Worm (Caenorhabditis elegans) whole organism, L4/young adult: ENCODE measurements around the gene srz-5.

ENCODE experiments used
- W03F9.2 ChIP-seq: fragments of 150-350 bp; optimal IDR thresholded peaks from 2 replicates; lab custom pipeline; 2014; ENCODE audit warnings: missing biosample characterization, missing genetic modification characterization
- dao-5 ChIP-seq: sonication (generic microtip); optimal IDR thresholded peaks from 2 replicates; lab custom pipeline; 2016; ENCODE audit warnings: missing genotype, missing genetic modification characterization, moderate library complexity, missing compliant biosample characterization
- him-1 ChIP-seq: sonication (generic microtip); optimal IDR thresholded peaks from 2 replicates; lab custom pipeline; 2016; ENCODE audit warnings: missing genotype, missing genetic modification reagents, missing genetic modification characterization, missing compliant biosample characterization

Gene srz-5

DNA sequence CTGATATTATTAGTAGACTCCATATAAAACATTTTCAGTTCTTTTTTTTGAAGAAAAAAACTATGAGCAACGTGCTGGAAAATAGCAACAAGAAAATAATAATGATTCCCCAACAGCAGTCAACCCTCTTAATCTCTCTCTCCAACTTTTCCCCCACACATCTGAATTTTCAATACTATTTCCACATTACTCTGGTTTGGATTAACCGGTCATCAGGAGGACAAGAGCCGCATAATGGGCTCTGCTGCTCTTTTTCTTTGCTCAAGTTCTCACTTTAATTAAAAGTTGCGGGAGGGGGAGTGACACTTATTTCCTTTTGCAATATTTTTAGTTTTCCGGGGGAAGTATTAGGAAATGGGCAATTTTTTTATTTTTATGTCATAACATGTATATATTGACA, 12.9 kb upstream of the srz-5 start:
- no peak for TF ChIP-seq him-1 (tag; lab: Kevin White, UChicago)
- TF ChIP-seq dao-5 (tag; lab: Kevin White, UChicago): no peak

DNA sequence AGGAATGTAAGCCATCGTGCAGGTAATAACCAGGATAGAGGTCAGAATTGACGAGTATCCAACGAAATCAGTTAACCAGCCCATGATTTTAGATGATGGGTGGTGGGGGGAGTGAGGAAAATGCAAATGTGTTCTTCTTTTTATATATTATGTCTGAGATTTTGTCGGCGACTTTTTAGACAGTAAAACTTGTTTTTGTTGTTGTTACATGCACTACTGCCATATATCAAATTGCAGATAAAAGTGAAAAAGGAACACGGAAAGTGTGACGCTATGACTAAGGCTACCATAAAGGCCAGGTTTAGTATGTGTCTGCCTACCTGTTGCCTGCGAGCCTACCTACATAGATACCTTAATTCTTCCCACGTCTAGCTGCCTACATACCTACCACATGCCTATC, 9.6 kb upstream of the srz-5 start, which contains the start of gene col-72:
Gene col-72 (minus strand): TSS at position 101 of the 400 bp plus-strand sequence.
- TF ChIP-seq W03F9.2 (tag; lab: Kevin White, UChicago) (no peak), him-1 (tag; lab: Kevin White, UChicago) (no peak), dao-5 (tag; lab: Kevin White, UChicago) (no peak)

DNA sequence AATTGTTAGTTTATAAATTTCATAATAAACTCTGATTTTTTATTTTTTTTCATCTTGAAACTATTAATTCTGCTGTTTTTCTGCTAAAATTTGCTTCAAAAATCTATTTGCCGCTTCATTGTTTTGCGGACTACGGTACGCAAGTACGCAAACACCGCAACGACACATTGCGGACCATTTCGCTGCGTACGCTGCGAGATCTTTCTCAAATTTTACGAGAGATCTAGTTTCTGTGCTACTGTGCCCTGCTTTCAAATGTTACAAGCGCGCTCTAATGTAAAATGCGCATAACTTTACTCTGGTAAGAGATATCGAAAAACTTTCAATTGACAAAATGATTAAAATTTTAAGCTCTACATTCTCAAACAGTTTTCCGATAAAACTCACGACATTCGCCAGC, 9.0 kb upstream of the srz-5 start:
- TF ChIP-seq W03F9.2 (tag; lab: Kevin White, UChicago) (peak; percentile 10), him-1 (tag; lab: Kevin White, UChicago) (peak; percentile 51)

DNA sequence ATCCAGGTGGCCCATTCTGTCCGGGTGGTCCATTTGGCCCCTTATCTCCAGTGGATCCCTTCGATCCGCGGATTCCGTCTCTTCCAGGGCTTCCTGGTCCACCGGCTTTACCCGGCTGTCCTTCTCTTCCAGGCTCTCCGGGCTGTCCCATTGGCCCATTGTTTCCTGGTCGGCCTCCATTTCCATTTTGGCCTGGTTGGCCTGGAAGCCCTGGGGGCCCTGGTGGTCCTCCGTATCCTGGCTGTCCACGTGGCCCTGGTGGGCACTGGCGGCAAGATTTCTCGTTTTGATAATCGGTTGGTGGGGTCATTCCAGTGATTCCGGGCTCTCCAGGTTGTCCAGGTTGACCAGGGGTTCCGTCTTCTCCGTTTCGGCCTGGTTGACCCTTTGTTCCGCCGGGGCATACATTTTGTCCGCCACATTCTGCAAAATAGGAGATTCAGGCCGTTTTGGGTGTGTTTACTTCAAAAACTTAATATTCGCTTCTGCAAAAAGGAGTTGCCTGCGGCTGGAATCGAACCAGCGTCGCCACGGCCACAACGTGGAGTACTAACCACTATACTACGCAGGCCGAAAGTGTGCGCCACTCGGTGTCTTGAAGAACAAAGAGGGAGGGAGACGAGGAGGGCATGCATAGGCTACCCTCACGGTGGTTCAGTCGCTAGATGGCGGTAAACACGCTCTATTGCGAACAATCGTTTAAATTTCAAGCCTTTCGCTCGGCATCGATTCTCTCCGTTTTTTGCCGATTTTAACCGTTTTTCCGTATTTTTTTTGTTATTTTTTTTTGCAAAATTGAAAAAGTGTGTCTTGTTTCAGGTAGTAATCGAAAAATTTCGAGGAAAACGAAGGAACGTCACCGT, 6.7 kb upstream of the srz-5 start, which contains the start of gene W09G10.9:
Gene W09G10.9 (plus strand): TSS at position 813 of the 863 bp plus-strand sequence.
- TF ChIP-seq him-1 (tag; lab: Kevin White, UChicago): no peak
- TF ChIP-seq W03F9.2 (tag; lab: Kevin White, UChicago): no peak
- no peak for TF ChIP-seq dao-5 (tag; lab: Kevin White, UChicago)

DNA sequence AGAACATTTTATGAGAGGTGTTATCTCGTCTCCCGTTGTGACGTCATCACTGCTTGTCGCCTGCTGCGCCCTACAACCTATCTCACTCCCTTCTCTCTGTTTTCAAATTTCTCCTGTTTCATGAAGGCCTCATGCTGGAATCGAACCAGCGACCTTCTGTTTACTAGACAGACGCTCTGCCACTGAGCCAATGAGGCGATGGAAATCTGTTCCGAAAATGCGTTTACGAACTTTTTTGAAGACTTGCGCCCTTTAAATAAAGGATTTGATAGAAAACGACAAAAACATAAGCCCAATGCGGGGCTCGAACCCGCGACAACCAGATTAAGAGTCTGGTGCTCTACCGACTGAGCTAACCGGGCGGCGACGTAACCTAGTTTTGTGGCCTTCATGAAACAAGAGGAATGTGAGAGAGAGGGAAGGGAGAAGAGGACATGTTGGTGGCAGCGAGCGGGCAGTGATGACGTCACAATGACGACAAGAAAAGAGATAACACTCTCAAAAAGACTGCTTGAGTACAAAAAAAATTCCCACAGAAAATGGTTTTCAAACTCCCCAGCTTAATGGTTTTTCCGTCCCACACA, 4.5 kb upstream of the srz-5 start, which contains the start of gene clec-126:
Gene clec-126 (plus strand): TSS at position 534 of the 584 bp plus-strand sequence.
- TF ChIP-seq him-1 (tag; lab: Kevin White, UChicago) (peak; percentile 79), W03F9.2 (tag; lab: Kevin White, UChicago) (peak; percentile 41), dao-5 (tag; lab: Kevin White, UChicago) (peak; percentile 15)

DNA sequence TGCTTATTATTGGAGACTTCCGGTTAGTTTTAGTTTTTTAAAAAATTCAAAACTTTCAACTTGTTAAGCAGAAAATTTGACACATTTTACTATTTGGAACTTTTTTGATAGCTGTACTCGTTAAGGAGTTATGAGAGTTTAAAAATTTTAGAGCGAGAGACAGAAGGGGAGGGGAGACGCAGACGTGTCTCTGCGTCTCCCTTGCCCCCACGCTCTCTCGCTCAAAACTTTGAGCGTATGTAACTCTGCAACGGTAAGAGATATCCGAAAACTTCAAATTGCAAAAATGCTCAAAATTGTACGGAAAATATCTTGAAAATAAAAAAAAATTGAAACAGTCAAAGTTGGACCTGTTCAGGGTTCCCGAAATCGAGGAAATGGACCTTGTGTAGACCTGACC, 1.6 kb upstream of the srz-5 start:
- no peak for TF ChIP-seq W03F9.2 (tag; lab: Kevin White, UChicago)
- TF ChIP-seq dao-5 (tag; lab: Kevin White, UChicago): no peak
- TF ChIP-seq him-1 (tag; lab: Kevin White, UChicago): no peak

DNA sequence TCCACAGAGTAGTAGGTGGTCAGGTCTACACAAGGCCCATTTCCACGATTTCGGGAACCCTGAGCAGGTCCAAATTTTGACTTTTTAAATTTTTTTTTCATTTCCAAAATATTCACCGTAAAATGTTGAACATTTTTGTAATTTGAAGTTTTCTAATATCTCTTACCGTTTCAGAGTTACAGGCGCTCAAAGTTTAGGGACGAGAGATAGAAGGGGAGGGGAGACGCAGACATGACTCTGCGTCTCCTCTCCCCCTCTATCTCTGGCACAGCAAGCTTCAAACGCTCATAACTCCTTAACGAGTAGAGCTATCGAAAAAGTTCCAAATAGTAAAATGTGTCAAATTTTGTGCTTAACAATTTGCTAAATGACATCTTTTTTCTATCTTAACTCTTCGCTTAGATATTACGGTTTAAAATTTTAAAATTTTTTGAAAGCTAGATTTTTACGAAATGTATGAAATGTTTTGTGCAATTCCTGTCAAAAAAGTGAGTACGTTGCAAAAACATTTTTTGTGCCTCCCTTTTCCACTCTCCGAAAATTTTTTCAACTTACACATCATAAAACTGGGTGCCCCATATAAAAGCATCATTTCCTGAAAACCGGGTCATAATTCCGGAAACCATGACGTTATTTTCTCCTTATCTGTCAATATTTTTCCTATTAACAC, 988 bp upstream of the srz-5 start, which contains the start of the genes Y49F6B.14 and clec-125:
Gene Y49F6B.14 (minus strand): TSS at position 101 of the 670 bp plus-strand sequence.
Gene clec-125 (plus strand): TSS at position 620 of the 670 bp plus-strand sequence.
- TF ChIP-seq him-1 (tag; lab: Kevin White, UChicago): no peak
- TF ChIP-seq dao-5 (tag; lab: Kevin White, UChicago): no peak
- TF ChIP-seq W03F9.2 (tag; lab: Kevin White, UChicago): no peak

DNA sequence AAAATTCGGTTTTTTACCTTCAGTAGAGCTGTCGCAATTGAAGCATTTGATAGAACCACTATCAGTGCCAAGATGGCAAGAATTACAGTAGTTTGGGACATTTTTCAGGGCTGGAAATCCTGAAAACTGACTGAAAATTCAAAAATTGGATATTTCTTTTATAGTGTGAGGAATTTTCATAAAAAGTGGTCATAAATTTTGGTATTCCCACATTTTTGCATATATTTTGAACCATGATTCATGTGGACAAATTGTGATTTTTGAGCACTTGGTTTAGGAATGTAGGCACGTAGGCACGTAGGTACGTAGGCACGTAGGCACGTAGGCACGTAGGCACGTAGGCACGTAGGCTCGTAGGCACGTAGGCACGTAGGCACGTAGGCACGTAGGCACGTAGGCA, 2.3 kb downstream of the srz-5 start, which contains the start of gene Y49F6B.19:
Gene Y49F6B.19 (minus strand): TSS at position 101 of the 400 bp plus-strand sequence.
- TF ChIP-seq dao-5 (tag; lab: Kevin White, UChicago): no peak
- TF ChIP-seq W03F9.2 (tag; lab: Kevin White, UChicago): no peak
- no peak for TF ChIP-seq him-1 (tag; lab: Kevin White, UChicago)

DNA sequence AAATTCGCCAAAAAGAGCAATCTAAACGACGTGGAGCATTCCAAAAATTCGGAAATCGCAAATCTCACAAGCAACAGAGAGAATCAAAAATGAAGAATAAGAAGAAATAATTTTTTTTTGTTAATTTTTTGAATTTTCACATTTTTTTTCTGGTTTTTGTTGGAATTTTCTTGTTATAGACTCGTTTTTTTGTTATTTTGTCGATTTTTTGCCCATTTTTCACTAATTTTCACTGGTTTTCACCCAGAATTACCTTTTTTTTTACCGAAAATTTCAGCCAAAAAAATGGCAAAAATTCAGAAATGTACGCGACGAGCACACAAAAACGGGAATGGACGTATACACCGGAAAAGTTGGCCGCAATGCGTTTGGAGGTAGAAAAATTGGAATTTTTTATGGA, 9.8 kb downstream of the srz-5 start, which contains the start of gene cyh-1:
Gene cyh-1 (plus strand): TSS at position 301 of the 400 bp plus-strand sequence.
- TF ChIP-seq W03F9.2 (tag; lab: Kevin White, UChicago) (no peak), him-1 (tag; lab: Kevin White, UChicago) (no peak), dao-5 (tag; lab: Kevin White, UChicago) (no peak)

DNA sequence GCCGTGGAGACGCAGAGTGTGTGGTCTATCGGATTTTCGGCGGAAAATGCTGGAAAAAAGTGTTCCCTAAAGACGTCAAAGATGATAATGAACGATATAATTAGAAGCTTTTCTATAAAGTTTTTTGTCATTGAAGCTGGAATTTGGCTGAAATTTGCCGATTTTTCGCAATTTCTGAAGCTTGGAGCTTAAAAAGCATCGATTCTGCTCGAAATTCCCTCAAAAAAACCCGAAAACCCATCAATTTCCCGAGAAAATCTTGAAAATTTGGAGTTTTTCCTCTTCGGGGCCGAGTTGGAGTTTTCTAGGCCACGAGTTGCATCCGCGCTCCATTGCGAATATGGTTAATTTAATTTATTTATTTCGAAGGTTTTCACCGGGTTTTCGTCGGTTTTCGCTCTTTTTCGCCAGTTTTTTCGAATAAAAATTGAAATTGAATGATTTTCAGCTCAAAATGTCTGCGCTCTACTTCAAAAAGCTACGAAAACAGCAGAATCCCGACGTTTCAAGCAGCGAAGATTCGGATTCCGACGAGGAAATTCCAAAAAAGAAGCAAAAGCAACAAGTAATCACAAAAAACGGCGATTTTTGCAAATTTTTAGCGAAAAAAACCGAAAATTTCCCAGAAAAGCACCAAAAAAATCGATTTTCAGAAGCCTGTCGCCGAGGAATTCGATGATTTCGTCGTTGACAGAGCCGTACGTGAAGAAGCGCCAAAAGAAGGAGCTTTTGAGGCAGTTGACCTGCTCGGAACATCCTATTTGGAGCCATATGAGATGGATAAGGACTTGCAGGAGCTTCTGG, 11.8 kb downstream of the srz-5 start, which contains the start of the genes col-71 and Y49F6B.2:
Gene col-71 (minus strand): TSS at position 51 of the 804 bp plus-strand sequence.
Gene Y49F6B.2 (plus strand): TSS at position 449 of the 804 bp plus-strand sequence.
- no peak for TF ChIP-seq dao-5 (tag; lab: Kevin White, UChicago)
- peak; percentile 74 for TF ChIP-seq W03F9.2 (tag; lab: Kevin White, UChicago)
- TF ChIP-seq him-1 (tag; lab: Kevin White, UChicago): peak; percentile 36

DNA sequence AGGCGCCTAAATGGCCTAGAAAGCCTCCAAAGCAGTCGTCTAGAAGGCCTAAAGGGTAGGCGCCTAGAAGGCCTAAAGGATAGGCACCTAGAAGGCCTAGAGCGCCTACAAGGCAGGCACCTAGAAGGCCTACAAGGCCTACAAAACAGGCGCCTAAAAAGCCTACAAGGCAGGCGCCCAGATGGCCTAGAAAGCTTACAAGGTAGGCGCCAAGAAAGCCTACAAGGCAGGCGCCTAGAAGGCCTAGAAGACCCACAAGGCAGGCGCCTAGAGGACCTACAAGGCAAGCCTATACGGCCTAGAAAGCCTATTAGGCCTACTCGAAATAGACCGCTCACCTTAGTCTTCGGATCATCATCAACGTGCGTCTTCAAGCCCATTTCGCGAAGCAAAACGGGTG, 12.5 kb downstream of the srz-5 start:
- TF ChIP-seq dao-5 (tag; lab: Kevin White, UChicago) (no peak), him-1 (tag; lab: Kevin White, UChicago) (no peak), W03F9.2 (tag; lab: Kevin White, UChicago) (no peak)

DNA sequence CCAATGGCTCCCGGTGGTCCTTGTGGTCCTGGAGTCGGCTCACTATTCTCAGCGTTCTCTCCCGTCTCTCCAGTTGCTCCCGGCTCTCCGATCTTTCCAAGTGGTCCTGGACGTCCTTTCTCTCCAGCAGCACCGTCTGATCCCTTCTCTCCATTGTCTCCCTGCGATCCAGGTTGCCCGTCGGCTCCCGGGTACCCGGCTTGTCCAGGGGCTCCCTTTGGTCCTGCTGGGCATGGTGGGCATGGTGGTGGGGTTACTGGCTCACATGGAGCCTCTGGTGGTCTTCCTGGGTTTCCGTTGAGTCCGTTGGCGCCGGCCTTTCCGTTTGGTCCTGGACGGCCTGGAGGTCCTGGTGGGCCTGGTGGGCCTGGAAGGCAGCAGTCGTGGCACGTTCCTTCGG, 14.2 kb downstream of the srz-5 start:
- TF ChIP-seq him-1 (tag; lab: Kevin White, UChicago): no peak
- no peak for TF ChIP-seq W03F9.2 (tag; lab: Kevin White, UChicago)
- no peak for TF ChIP-seq dao-5 (tag; lab: Kevin White, UChicago)
